Fruit fly (Drosophila melanogaster): ENCODE data around the gene dlg1.
A peak's percentile ranks its signal among the peaks of the same experiment; 100 is the strongest.

Gene dlg1

dm6 chrX:11350505-11351327 is 18.7 kb upstream of the dlg1 start, which contains the start of gene CG1737 (continued):
- TF ChIP-seq Lpt (GFP tag; optimal IDR thresholded peaks at IDR 0.05) (no peak), CG9139 (GFP tag; optimal IDR thresholded peaks at IDR 0.05) (no peak), Gug (GFP tag; IDR thresholded peaks at IDR 0.05) (no peak), Eip75B (GFP tag; optimal IDR thresholded peaks at IDR 0.05) (no peak), Eip78C (GFP tag) (peak; percentile 45), Hr39 (GFP tag; optimal IDR thresholded peaks at IDR 0.05) (peak; percentile 3), Blimp-1 (GFP tag; optimal IDR thresholded peaks at IDR 0.05) (no peak), Ets96B (tag; optimal IDR thresholded peaks at IDR 0.05) (no peak), CG8319 (GFP tag; optimal IDR thresholded peaks at IDR 0.05) (peak; percentile 26), OdsH (GFP tag; optimal IDR thresholded peaks at IDR 0.05) (peak; percentile 7), dsx (GFP tag; optimal IDR thresholded peaks at IDR 0.05; ENCODE audit: poor library complexity, severe bottlenecking) (no peak), CG6792 (GFP tag; optimal IDR thresholded peaks at IDR 0.05) (peak; percentile 10), Met (GFP tag; optimal IDR thresholded peaks at IDR 0.05) (no peak), CG7368 (GFP tag; optimal IDR thresholded peaks at IDR 0.05) (no peak), CG11762 (GFP tag; optimal IDR thresholded peaks at IDR 0.05; ENCODE audit: insufficient read depth) (no peak), Hr38 (GFP tag; optimal IDR thresholded peaks at IDR 0.05) (no peak), CG6276 (GFP tag; optimal IDR thresholded peaks at IDR 0.05) (no peak), CG8119 (GFP tag; IDR thresholded peaks at IDR 0.05) (no peak)

DNA sequence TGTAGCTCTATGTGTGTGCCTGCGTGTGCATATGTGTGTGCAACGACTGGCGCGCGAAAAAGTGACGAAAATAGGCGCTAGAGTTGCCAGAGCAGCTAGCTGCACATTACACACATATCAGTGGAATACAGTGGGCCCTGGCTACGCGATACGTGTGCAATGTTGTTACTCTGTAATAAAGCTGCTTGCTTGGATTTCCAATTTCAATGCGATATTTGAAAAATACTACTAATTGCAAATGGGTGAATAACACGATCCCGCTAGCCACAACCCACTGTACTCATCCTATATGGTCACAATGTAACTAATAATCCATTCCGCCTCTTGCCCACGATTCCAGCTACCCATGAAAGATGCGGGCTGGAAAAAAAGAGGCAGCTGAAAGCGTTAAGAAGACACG is 18.1 kb upstream of the dlg1 start:
- TF ChIP-seq Ets96B (tag; optimal IDR thresholded peaks at IDR 0.05), result peak; percentile 91
- TF ChIP-seq CG32006 (GFP tag; optimal IDR thresholded peaks at IDR 0.05), result peak; percentile 96
- TF ChIP-seq net (GFP tag; optimal IDR thresholded peaks at IDR 0.05), result peak; percentile 95
- peak; percentile 95 for TF ChIP-seq acj6 (GFP tag; optimal IDR thresholded peaks at IDR 0.05)
- peak; percentile 96 for TF ChIP-seq CG11294 (GFP tag; IDR thresholded peaks at IDR 0.05)
- TF ChIP-seq Gug (GFP tag; IDR thresholded peaks at IDR 0.05), result peak; percentile 96
- peak; percentile 93 for TF ChIP-seq Sox15 (GFP tag; optimal IDR thresholded peaks at IDR 0.05)
- TF ChIP-seq ss (GFP tag; optimal IDR thresholded peaks at IDR 0.05), result peak; percentile 83 to 93
- TF ChIP-seq Eip75B (GFP tag; optimal IDR thresholded peaks at IDR 0.05), result peak; percentile 92
- peak; percentile 98 for TF ChIP-seq CG15336 (GFP tag; IDR thresholded peaks at IDR 0.05)
- TF ChIP-seq CG11762 (GFP tag; optimal IDR thresholded peaks at IDR 0.05; ENCODE audit: insufficient read depth), result peak; percentile 93
- no peak for TF ChIP-seq fkh (GFP tag; optimal IDR thresholded peaks at IDR 0.05)
- peak; percentile 90 for TF ChIP-seq Ets21C (GFP tag; optimal IDR thresholded peaks at IDR 0.05)
- peak; percentile 88 for TF ChIP-seq CG34406 (GFP tag; optimal IDR thresholded peaks at IDR 0.05)
- TF ChIP-seq CG9139 (GFP tag; optimal IDR thresholded peaks at IDR 0.05), result peak; percentile 77
- TF ChIP-seq CG8319 (GFP tag; optimal IDR thresholded peaks at IDR 0.05), result peak; percentile 89
- peak; percentile 95 for TF ChIP-seq Lpt (GFP tag; optimal IDR thresholded peaks at IDR 0.05)
- peak; percentile 88 to 94 for TF ChIP-seq salr (GFP tag; optimal IDR thresholded peaks at IDR 0.05)
- TF ChIP-seq topi (GFP tag; optimal IDR thresholded peaks at IDR 0.05), result peak; percentile 93
- peak; percentile 96 for TF ChIP-seq CG3919 (GFP tag; optimal IDR thresholded peaks at IDR 0.05)
- TF ChIP-seq esn (GFP tag; optimal IDR thresholded peaks at IDR 0.05), result peak; percentile 91
- TF ChIP-seq CG31627 (GFP tag; optimal IDR thresholded peaks at IDR 0.05), result peak; percentile 94
- peak; percentile 94 for TF ChIP-seq svp (GFP tag)
- TF ChIP-seq CG16779 (tag; optimal IDR thresholded peaks at IDR 0.05), result peak; percentile 89
- TF ChIP-seq Sox102F (GFP tag; optimal IDR thresholded peaks at IDR 0.05), result peak; percentile 90
- peak; percentile 93 for TF ChIP-seq Met (GFP tag; optimal IDR thresholded peaks at IDR 0.05)
- peak; percentile 99 for TF ChIP-seq eg (GFP tag; IDR thresholded peaks at IDR 0.05)
- TF ChIP-seq CG11902 (GFP tag; optimal IDR thresholded peaks at IDR 0.05), result peak; percentile 93
- TF ChIP-seq OdsH (GFP tag; optimal IDR thresholded peaks at IDR 0.05), result peak; percentile 95
- peak; percentile 90 for TF ChIP-seq CG6808 (GFP tag; optimal IDR thresholded peaks at IDR 0.05)
- peak; percentile 95 for TF ChIP-seq dac (GFP tag; optimal IDR thresholded peaks at IDR 0.05)
- TF ChIP-seq pdm3 (GFP tag; optimal IDR thresholded peaks at IDR 0.05), result peak; percentile 96
- TF ChIP-seq fd59A (GFP tag; optimal IDR thresholded peaks at IDR 0.05), result peak; percentile 90
- TF ChIP-seq CG3032 (tag; optimal IDR thresholded peaks at IDR 0.05), result peak; percentile 90
- peak; percentile 92 for TF ChIP-seq Hr38 (GFP tag; optimal IDR thresholded peaks at IDR 0.05)
- TF ChIP-seq CG10631 (GFP tag; optimal IDR thresholded peaks at IDR 0.05), result peak; percentile 94
- TF ChIP-seq CG8632 (GFP tag; optimal IDR thresholded peaks at IDR 0.05), result peak; percentile 90
- peak; percentile 90 for TF ChIP-seq spab (GFP tag; optimal IDR thresholded peaks at IDR 0.05)
- peak; percentile 95 for TF ChIP-seq lz (GFP tag; optimal IDR thresholded peaks at IDR 0.05)

Data from whole organism, prepupa.